Worm (Caenorhabditis elegans): Measurements from ENCODE around the gene dsl-3.
A peak's percentile ranks its signal among the peaks of the same experiment; 100 is the strongest.

Gene dsl-3

ce11 chrIV:1623712-1624111, 13.6 kb downstream of the dsl-3 start, which contains the start of gene nhr-87:
Gene nhr-87, plus strand, starts transcription at chrIV:1624029.
- no peak for TF ChIP-seq ama-1 (optimal IDR thresholded peaks at IDR 0.05)
- TF ChIP-seq tbx-11 (GFP tag; IDR thresholded peaks at IDR 0.05): no peak
- no peak for TF ChIP-seq ets-7 (tag; optimal IDR thresholded peaks at IDR 0.05)
- TF ChIP-seq ceh-36 (tag; optimal IDR thresholded peaks at IDR 0.05): no peak
- no peak for TF ChIP-seq sea-1 (GFP tag; conservative IDR thresholded peaks at IDR 0.05)
- TF ChIP-seq F13C5.2 (tag; optimal IDR thresholded peaks at IDR 0.05): no peak
- no peak for TF ChIP-seq scrt-1 (GFP tag; IDR thresholded peaks at IDR 0.05)
- no peak for TF ChIP-seq flt-1 (GFP tag; IDR thresholded peaks at IDR 0.05)
- TF ChIP-seq B0310.2 (tag; optimal IDR thresholded peaks at IDR 0.05): no peak
- no peak for TF ChIP-seq hmbx-1 (tag; optimal IDR thresholded peaks at IDR 0.05)
- TF ChIP-seq pes-1 (GFP tag; IDR thresholded peaks at IDR 0.05): no peak
- TF ChIP-seq hnd-1 (tag; optimal IDR thresholded peaks at IDR 0.05): no peak
- no peak for TF ChIP-seq ceh-13 (GFP tag; optimal IDR thresholded peaks at IDR 0.05)
- no peak for TF ChIP-seq hmg-4 (GFP tag; optimal IDR thresholded peaks at IDR 0.05)
- TF ChIP-seq aly-1 (tag; optimal IDR thresholded peaks at IDR 0.05): no peak
- no peak for TF ChIP-seq tbx-37 (GFP tag; conservative IDR thresholded peaks at IDR 0.05)

ce11 chrIV:1624447-1624846, 14.4 kb downstream of the dsl-3 start:
- TF ChIP-seq ama-1 (optimal IDR thresholded peaks at IDR 0.05): no peak
- TF ChIP-seq pes-1 (GFP tag; IDR thresholded peaks at IDR 0.05): no peak
- TF ChIP-seq ceh-13 (GFP tag; optimal IDR thresholded peaks at IDR 0.05): no peak
- TF ChIP-seq tra-4 (tag; optimal IDR thresholded peaks at IDR 0.05): no peak
- TF ChIP-seq tbx-37 (GFP tag; conservative IDR thresholded peaks at IDR 0.05): no peak
- no peak for TF ChIP-seq scrt-1 (GFP tag; IDR thresholded peaks at IDR 0.05)
- no peak for TF ChIP-seq hmbx-1 (tag; optimal IDR thresholded peaks at IDR 0.05)
- TF ChIP-seq aly-1 (tag; optimal IDR thresholded peaks at IDR 0.05): no peak
- no peak for TF ChIP-seq hnd-1 (tag; optimal IDR thresholded peaks at IDR 0.05)
- no peak for TF ChIP-seq sea-1 (GFP tag; conservative IDR thresholded peaks at IDR 0.05)
- TF ChIP-seq hmg-4 (GFP tag; optimal IDR thresholded peaks at IDR 0.05): no peak
- no peak for TF ChIP-seq flt-1 (GFP tag; IDR thresholded peaks at IDR 0.05)
- no peak for TF ChIP-seq F13C5.2 (tag; optimal IDR thresholded peaks at IDR 0.05)
- no peak for TF ChIP-seq B0310.2 (tag; optimal IDR thresholded peaks at IDR 0.05)
- TF ChIP-seq tbx-11 (GFP tag; IDR thresholded peaks at IDR 0.05): no peak
- TF ChIP-seq ets-7 (tag; optimal IDR thresholded peaks at IDR 0.05): no peak
- TF ChIP-seq ceh-36 (tag; optimal IDR thresholded peaks at IDR 0.05): no peak

ce11 chrIV:1626342-1626855, 16.3 kb downstream of the dsl-3 start, which contains the start of gene nhr-146:
Gene nhr-146, plus strand, starts transcription at chrIV:1626805.
- TF ChIP-seq aly-1 (tag; optimal IDR thresholded peaks at IDR 0.05) (no peak), tbx-11 (GFP tag; IDR thresholded peaks at IDR 0.05) (no peak)

- TF ChIP-seq ama-1 (optimal IDR thresholded peaks at IDR 0.05): no peak
- peak; percentile 61 for TF ChIP-seq ceh-36 (tag; optimal IDR thresholded peaks at IDR 0.05)
These were observed 18.2 kb downstream of the dsl-3 start for ce11 chrIV:1628281-1628680.

ce11 chrIV:1628730-1629129, 18.7 kb downstream of the dsl-3 start:
- TF ChIP-seq pes-1 (GFP tag; IDR thresholded peaks at IDR 0.05) (no peak), tbx-37 (GFP tag; conservative IDR thresholded peaks at IDR 0.05) (no peak), ceh-36 (tag; optimal IDR thresholded peaks at IDR 0.05) (no peak), hmbx-1 (tag; optimal IDR thresholded peaks at IDR 0.05) (no peak), ets-7 (tag; optimal IDR thresholded peaks at IDR 0.05) (no peak), scrt-1 (GFP tag; IDR thresholded peaks at IDR 0.05) (no peak), F13C5.2 (tag; optimal IDR thresholded peaks at IDR 0.05) (no peak), hnd-1 (tag; optimal IDR thresholded peaks at IDR 0.05) (no peak), hmg-4 (GFP tag; optimal IDR thresholded peaks at IDR 0.05) (no peak), B0310.2 (tag; optimal IDR thresholded peaks at IDR 0.05) (no peak), ceh-13 (GFP tag; optimal IDR thresholded peaks at IDR 0.05) (no peak)

- TF ChIP-seq B0310.2 (tag; optimal IDR thresholded peaks at IDR 0.05) (no peak), sea-1 (GFP tag; conservative IDR thresholded peaks at IDR 0.05) (no peak), ceh-13 (GFP tag; optimal IDR thresholded peaks at IDR 0.05) (no peak), scrt-1 (GFP tag; IDR thresholded peaks at IDR 0.05) (no peak), F13C5.2 (tag; optimal IDR thresholded peaks at IDR 0.05) (no peak), ama-1 (optimal IDR thresholded peaks at IDR 0.05) (no peak), ceh-36 (tag; optimal IDR thresholded peaks at IDR 0.05) (no peak), hmg-4 (GFP tag; optimal IDR thresholded peaks at IDR 0.05) (no peak), hmbx-1 (tag; optimal IDR thresholded peaks at IDR 0.05) (no peak), tbx-37 (GFP tag; conservative IDR thresholded peaks at IDR 0.05) (no peak), pes-1 (GFP tag; IDR thresholded peaks at IDR 0.05) (no peak), flt-1 (GFP tag; IDR thresholded peaks at IDR 0.05) (no peak), hnd-1 (tag; optimal IDR thresholded peaks at IDR 0.05) (no peak), ets-7 (tag; optimal IDR thresholded peaks at IDR 0.05) (no peak)
These were observed 21.6 kb downstream of the dsl-3 start, which contains the start of gene cpg-24 for ce11 chrIV:1631651-1632050. Gene cpg-24, plus strand, starts transcription at chrIV:1631951.

- TF ChIP-seq tbx-37 (GFP tag; conservative IDR thresholded peaks at IDR 0.05): no peak
- TF ChIP-seq tra-4 (tag; optimal IDR thresholded peaks at IDR 0.05): no peak
- TF ChIP-seq ceh-36 (tag; optimal IDR thresholded peaks at IDR 0.05): peak; percentile 78
These were observed 22.5 kb downstream of the dsl-3 start for ce11 chrIV:1632593-1632992.

ce11 chrIV:1633445-1633844, 23.4 kb downstream of the dsl-3 start, which contains the start of gene Y41D4B.6:
Gene Y41D4B.6, plus strand, starts transcription at chrIV:1633745.
- TF ChIP-seq hnd-1 (tag; optimal IDR thresholded peaks at IDR 0.05) (no peak), tra-4 (tag; optimal IDR thresholded peaks at IDR 0.05) (no peak), sea-1 (GFP tag; conservative IDR thresholded peaks at IDR 0.05) (no peak), ceh-36 (tag; optimal IDR thresholded peaks at IDR 0.05) (no peak), F13C5.2 (tag; optimal IDR thresholded peaks at IDR 0.05) (no peak), hmg-4 (GFP tag; optimal IDR thresholded peaks at IDR 0.05) (no peak), ceh-13 (GFP tag; optimal IDR thresholded peaks at IDR 0.05) (no peak), B0310.2 (tag; optimal IDR thresholded peaks at IDR 0.05) (no peak)
